Worm (Caenorhabditis elegans) whole organism, L1 larva: ENCODE results near the gene act-2.

Source experiments
- Y116A8C.19 ChIP-seq: sonication (generic microtip); optimal IDR thresholded peaks from 2 replicates; lab custom pipeline; 2016; ENCODE audit warnings: missing compliant biosample characterization, missing genetic modification characterization, borderline replicate concordance
- ama-1 ChIP-seq: fragments of 150-350 bp; optimal IDR thresholded peaks from 2 replicates; lab custom pipeline; 2014
- ceh-8 ChIP-seq: fragments of 200-800 bp; sonication (Bioruptor generic); optimal IDR thresholded peaks from 2 replicates; lab custom pipeline; 2018; ENCODE audit warnings: mild to moderate bottlenecking, missing genetic modification characterization, moderate library complexity, missing compliant biosample characterization
- fos-1 ChIP-seq: fragments of 150-350 bp; optimal IDR thresholded peaks from 2 replicates; lab custom pipeline; 2014; ENCODE audit warnings: missing biosample characterization, missing genetic modification characterization
- grh-1 ChIP-seq: fragments of 200-800 bp; sonication (Bioruptor generic); IDR thresholded peaks from 2 replicates; pipeline ENCODE4 v1.3.6; 2022; ENCODE audit warnings: missing genetic modification reagents, missing genetic modification characterization, missing compliant biosample characterization
- nhr-12 ChIP-seq: sonication (generic microtip); optimal IDR thresholded peaks from 2 replicates; lab custom pipeline; 2017; ENCODE audit warnings: missing biosample characterization, missing genetic modification characterization
- nhr-47 ChIP-seq: sonication (generic microtip); optimal IDR thresholded peaks from 2 replicates; lab custom pipeline; 2016; ENCODE audit warnings: mild to moderate bottlenecking, missing genetic modification characterization, moderate library complexity, missing compliant biosample characterization
- snpc-4 ChIP-seq: fragments of 150-350 bp; optimal IDR thresholded peaks from 2 replicates; lab custom pipeline; 2014; ENCODE audit warnings: missing biosample characterization, missing genetic modification characterization
- sox-4 ChIP-seq: sonication (generic microtip); optimal IDR thresholded peaks from 2 replicates; lab custom pipeline; 2016; ENCODE audit warnings: missing genetic modification characterization, missing compliant biosample characterization
- sptf-1 ChIP-seq: fragments of 150-350 bp; optimal IDR thresholded peaks from 2 replicates; lab custom pipeline; 2014; ENCODE audit warnings: missing biosample characterization, missing genetic modification characterization
- unc-62 ChIP-seq: fragments of 150-350 bp; optimal IDR thresholded peaks from 2 replicates; lab custom pipeline; 2014; ENCODE audit warnings: missing biosample characterization, missing genetic modification reagents, missing genetic modification characterization
- vab-15 ChIP-seq: sonication (generic microtip); optimal IDR thresholded peaks from 2 replicates; lab custom pipeline; 2017; ENCODE audit warnings: missing genotype, mild to moderate bottlenecking, missing genetic modification characterization, missing compliant biosample characterization

DNA sequence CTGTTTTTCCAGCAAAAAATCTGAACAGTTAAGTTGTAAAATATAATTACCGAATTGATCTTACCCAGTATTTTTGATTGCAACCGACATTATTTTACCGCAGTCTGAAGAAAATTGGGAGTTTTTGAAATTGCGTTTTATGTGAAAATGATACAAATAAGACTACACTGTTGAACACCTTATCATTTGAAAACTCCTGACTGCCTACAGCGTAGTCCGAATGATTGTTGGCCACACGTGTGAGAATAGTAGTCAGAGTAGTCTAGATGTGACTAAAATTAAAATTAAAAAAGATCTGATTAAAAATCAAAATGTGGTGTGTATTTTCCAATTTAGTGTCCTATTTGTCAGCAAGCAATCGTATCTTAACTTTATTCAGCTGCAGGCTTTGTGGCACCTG is 31.2 kb downstream of the act-2 start, which contains the start of gene dhs-18:
- no peak for TF ChIP-seq vab-15
- TF ChIP-seq ceh-8 (GFP tag; lab: Kevin White, UChicago) = no peak
- no peak for TF ChIP-seq sox-4
- no peak for TF ChIP-seq fos-1
- TF ChIP-seq ama-1 (lab: Kevin White, UChicago) = no peak
- TF ChIP-seq nhr-12 (tag; lab: Kevin White, UChicago) = no peak
- TF ChIP-seq grh-1 (GFP tag; lab: Robert Waterston, UW) = no peak
- TF ChIP-seq snpc-4 (tag; lab: Kevin White, UChicago) = no peak
- no peak for TF ChIP-seq sptf-1 (tag; lab: Kevin White, UChicago)
- TF ChIP-seq nhr-47 (tag; lab: Kevin White, UChicago) = no peak
- TF ChIP-seq unc-62 = no peak
- no peak for TF ChIP-seq Y116A8C.19
